Fruit fly (Drosophila melanogaster): ENCODE results near the gene ND-13B.

ND-13B gene

DNA sequence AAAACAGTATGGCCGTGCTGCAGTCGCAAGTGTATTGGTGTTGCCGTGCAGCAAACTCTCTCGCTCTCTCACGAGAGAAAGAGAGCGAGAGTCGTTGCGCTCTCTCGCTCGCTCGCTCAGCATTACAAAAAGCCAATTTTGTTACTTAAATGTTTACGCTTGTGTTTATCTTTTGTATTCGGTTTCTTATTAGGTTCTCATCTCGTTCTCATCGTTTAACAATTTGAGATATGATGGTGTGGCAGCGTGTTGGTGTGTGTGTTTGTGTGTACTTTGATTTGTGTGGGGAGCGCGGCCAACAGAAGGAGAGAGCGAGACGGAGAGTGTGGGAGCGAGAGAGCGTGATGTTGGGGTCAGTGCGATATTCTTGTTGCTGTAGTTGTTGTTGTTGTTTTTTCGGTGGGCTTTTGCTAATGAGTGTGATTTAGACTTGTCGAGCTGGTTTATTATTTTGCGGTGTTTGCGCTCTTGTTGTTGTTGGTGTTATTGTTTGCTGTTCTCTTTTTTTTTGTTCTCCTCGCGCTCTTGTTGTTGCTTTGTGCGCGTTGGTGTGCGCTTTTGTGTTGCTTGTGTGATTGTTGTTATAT is 43.3 kb upstream of the ND-13B start (continued):
- TF ChIP-seq CG5245 (GFP tag; optimal IDR thresholded peaks at IDR 0.05) (no peak), lmd (GFP tag; IDR thresholded peaks at IDR 0.05) (no peak), Oaz (GFP tag; IDR thresholded peaks at IDR 0.05) (no peak), CG11085 (GFP tag; IDR thresholded peaks at IDR 0.05) (no peak), ERR (GFP tag; optimal IDR thresholded peaks at IDR 0.05) (peak; percentile 9), Sry-δ (GFP tag; optimal IDR thresholded peaks at IDR 0.05) (no peak), en (GFP tag; optimal IDR thresholded peaks at IDR 0.05) (no peak), CG7271 (tag; optimal IDR thresholded peaks at IDR 0.05) (peak; percentile 1), CG2678 (tag; optimal IDR thresholded peaks at IDR 0.05) (peak; percentile 56), so (GFP tag; IDR thresholded peaks at IDR 0.05) (peak; percentile 41; the same call in 2 of the 3 replicates), CG2202 (tag; optimal IDR thresholded peaks at IDR 0.05) (no peak), gt (GFP tag; IDR thresholded peaks at IDR 0.05) (no peak), al (GFP tag; IDR thresholded peaks at IDR 0.05) (no peak), Spps (tag; optimal IDR thresholded peaks at IDR 0.05) (no peak), BtbVII (GFP tag; optimal IDR thresholded peaks at IDR 0.05) (peak; percentile 65), CG11560 (tag; IDR thresholded peaks at IDR 0.05) (no peak), usp (GFP tag; optimal IDR thresholded peaks at IDR 0.05) (no peak), PHDP (tag; optimal IDR thresholded peaks at IDR 0.05) (peak; percentile 42), Doc3 (GFP tag; IDR thresholded peaks at IDR 0.05; ENCODE audit: partially characterized antibody) (no peak), CG11456 (GFP tag; IDR thresholded peaks at IDR 0.05) (peak; percentile 22; the same call in 1 of the 3 replicates), D (optimal IDR thresholded peaks at IDR 0.05) (no peak), D (GFP tag; optimal IDR thresholded peaks at IDR 0.05) (peak; percentile 69), unpg (GFP tag; optimal IDR thresholded peaks at IDR 0.05) (peak; percentile 54), NfI (GFP tag; optimal IDR thresholded peaks at IDR 0.05) (peak; percentile 24), Hr51 (GFP tag; optimal IDR thresholded peaks at IDR 0.05) (peak in 1 of 2 experiments; percentile 51), CG5953 (GFP tag; IDR thresholded peaks at IDR 0.05) (no peak), z (GFP tag; IDR thresholded peaks at IDR 0.05) (peak; percentile 81), CG4424 (GFP tag; optimal IDR thresholded peaks at IDR 0.05) (peak; percentile 100), CG18476 (GFP tag; optimal IDR thresholded peaks at IDR 0.05) (no peak), Six4 (GFP tag; optimal IDR thresholded peaks at IDR 0.05) (no peak), ham (GFP tag; IDR thresholded peaks at IDR 0.05) (no peak), cad (GFP tag; optimal IDR thresholded peaks at IDR 0.05) (no peak), CG9215 (GFP tag; IDR thresholded peaks at IDR 0.05) (no peak), tx (GFP tag; optimal IDR thresholded peaks at IDR 0.05) (no peak), CG4360 (GFP tag; IDR thresholded peaks at IDR 0.05) (peak; percentile 94), psq (GFP tag; optimal IDR thresholded peaks at IDR 0.05) (peak; percentile 47), Adf1 (GFP tag; IDR thresholded peaks at IDR 0.05) (peak; percentile 49), Xbp1 (GFP tag; optimal IDR thresholded peaks at IDR 0.05) (no peak), ATbp (GFP tag; optimal IDR thresholded peaks at IDR 0.05) (peak; percentile 54), ash1 (GFP tag; optimal IDR thresholded peaks at IDR 0.05) (no peak), CG42726 (GFP tag; IDR thresholded peaks at IDR 0.05; ENCODE audit: partially characterized antibody) (no peak), CG3163 (GFP tag; optimal IDR thresholded peaks at IDR 0.05) (peak; percentile 23), CG12391 (tag; optimal IDR thresholded peaks at IDR 0.05) (peak; percentile 15), Elba2 (GFP tag; optimal IDR thresholded peaks at IDR 0.05) (no peak), CG10267 (tag; optimal IDR thresholded peaks at IDR 0.05) (no peak), CG31224 (GFP tag; IDR thresholded peaks at IDR 0.05) (no peak), Bteb2 (GFP tag; optimal IDR thresholded peaks at IDR 0.05) (no peak), luna (GFP tag; optimal IDR thresholded peaks at IDR 0.05) (no peak), Dip2 (GFP tag; IDR thresholded peaks at IDR 0.05) (no peak), lilli (GFP tag; optimal IDR thresholded peaks at IDR 0.05) (no peak), CG4328 (GFP tag; optimal IDR thresholded peaks at IDR 0.05) (peak; percentile 32), Hmx (GFP tag; optimal IDR thresholded peaks at IDR 0.05) (no peak)
